Worm (Caenorhabditis elegans): Measurements from ENCODE around the gene Y82E9BR.3.

DNA sequence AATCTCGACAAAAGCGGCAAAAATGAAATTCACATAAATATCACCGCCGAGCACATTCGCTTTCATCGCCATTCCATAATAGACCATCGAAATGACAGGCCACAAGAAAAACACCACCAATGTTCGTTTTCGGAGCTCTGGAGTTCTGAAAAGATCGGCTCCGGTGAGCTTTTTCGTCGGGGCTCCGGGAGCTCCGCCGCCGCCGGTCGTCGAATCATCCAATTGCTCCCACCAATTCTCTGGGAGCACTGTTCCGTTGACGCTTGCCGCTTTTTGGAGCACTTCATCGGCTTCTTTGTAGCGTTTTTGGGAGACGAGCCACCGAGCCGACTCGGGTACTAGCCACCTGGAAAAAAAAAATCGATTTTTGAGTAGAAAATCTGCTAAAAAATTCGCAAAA, 2.4 kb downstream of the Y82E9BR.3 start:
- TF ChIP-seq ama-1 (optimal IDR thresholded peaks at IDR 0.05) (no peak), hmg-4 (GFP tag; optimal IDR thresholded peaks at IDR 0.05) (no peak), flt-1 (GFP tag; IDR thresholded peaks at IDR 0.05) (no peak), ceh-36 (tag; optimal IDR thresholded peaks at IDR 0.05) (no peak), hnd-1 (tag; optimal IDR thresholded peaks at IDR 0.05) (no peak), tbx-37 (GFP tag; conservative IDR thresholded peaks at IDR 0.05) (no peak), ceh-13 (GFP tag; optimal IDR thresholded peaks at IDR 0.05) (no peak), F13C5.2 (tag; optimal IDR thresholded peaks at IDR 0.05) (no peak), sea-1 (GFP tag; conservative IDR thresholded peaks at IDR 0.05) (no peak), ets-7 (tag; optimal IDR thresholded peaks at IDR 0.05) (no peak)

Measured in whole organism, early embryonic.